Fruit fly (Drosophila melanogaster) whole organism: Measurements from ENCODE around the gene Trm7-32.
"Not testable (repeated sequence)": the region's sequence is repeated elsewhere in the genome, so short reads cannot be mapped to it uniquely, and the experiment has no call there.

ENCODE experiments used
- CG8478 ChIP-seq: fragments of >200 bp; optimal IDR thresholded peaks from 2 replicates; lab custom pipeline; 2018; ENCODE audit warnings: inconsistent platforms
- Dll ChIP-seq: fragments of >200 bp; optimal IDR thresholded peaks from 2 replicates; lab custom pipeline; 2017
- EcR ChIP-seq, 2 experiments: fragments of >200 bp; optimal IDR thresholded peaks; 2 replicates each; lab custom pipeline; 2017; ENCODE audit warnings: missing biosample characterization in 2 of 2, missing genetic modification characterization in 2 of 2, missing genetic modification reagents in 2 of 2
- pan ChIP-seq: fragments of >200 bp; optimal IDR thresholded peaks from 2 replicates; lab custom pipeline; 2017
- psq ChIP-seq: fragments of >200 bp; optimal IDR thresholded peaks from 2 replicates; lab custom pipeline; 2017
- usp ChIP-seq: fragments of >200 bp; optimal IDR thresholded peaks from 2 replicates; lab custom pipeline; 2017; ENCODE audit warnings: missing biosample characterization, missing genetic modification characterization, mixed read lengths

Trm7-32 gene

dm6 chr3R:17039993-17040807 lies at the start of gene Trm7-32, which contains the start of gene CG18213:
Trm7-32 (plus strand) TSS chr3R:17040682.
CG18213 (minus strand) TSS chr3R:17040203.
- TF ChIP-seq CG8478 (lab: Kevin White, UChicago) = no peak
- no peak for TF ChIP-seq EcR (GFP tag; optimal IDR thresholded peaks at IDR 0.05; lab: Kevin White, UChicago)
- no peak for TF ChIP-seq usp (GFP tag; lab: Kevin White, UChicago)
- no peak for TF ChIP-seq pan
- no peak for TF ChIP-seq psq
- TF ChIP-seq Dll (lab: Kevin White, UChicago) = no peak

DNA sequence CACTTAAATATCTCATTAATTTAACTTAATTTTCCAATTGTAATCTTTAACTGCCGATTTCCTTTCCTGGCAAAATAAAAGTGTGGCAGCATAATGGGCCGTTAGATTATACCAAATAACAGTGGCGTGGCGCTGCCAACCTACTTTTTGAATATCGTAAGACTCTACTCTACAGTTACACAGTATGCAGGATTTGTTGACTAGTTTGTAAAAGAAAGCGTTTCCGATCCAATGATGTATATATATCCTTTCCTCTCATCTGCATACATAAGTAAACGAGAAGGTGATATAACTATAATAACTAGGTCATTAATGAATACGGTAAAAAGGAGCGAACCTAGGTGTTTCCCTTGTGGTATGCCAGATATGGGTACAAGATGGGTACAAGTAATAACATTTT lies 48.7 kb upstream of the Trm7-32 start, which contains the start of gene EMC2B:
Gene EMC2B, minus strand, starts transcription at position 98 of the 400 bp plus-strand sequence.
- TF ChIP-seq EcR (GFP tag; optimal IDR thresholded peaks at IDR 0.05; lab: Kevin White, UChicago) (no peak), CG8478 (lab: Kevin White, UChicago) (no peak), psq (no peak), usp (GFP tag; lab: Kevin White, UChicago) (no peak), Dll (lab: Kevin White, UChicago) (no peak), pan (no peak)

DNA sequence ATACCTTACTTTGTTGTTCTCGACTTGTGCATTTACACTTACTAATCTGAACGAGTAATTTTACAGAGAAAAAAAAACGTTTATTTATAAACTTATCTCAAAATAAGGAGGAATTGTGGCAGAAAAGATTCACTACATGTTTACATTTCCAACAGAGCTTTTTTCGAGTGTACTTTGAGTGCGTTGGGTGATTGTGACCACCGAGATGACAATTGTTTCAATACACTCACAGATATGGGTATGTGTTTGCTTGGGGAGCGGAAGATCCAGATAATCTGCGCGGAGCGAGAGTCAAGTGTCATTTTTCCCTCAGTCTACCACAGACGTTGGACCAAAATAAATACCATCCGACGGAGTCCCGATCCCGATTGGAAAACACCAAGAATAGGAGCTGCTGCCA lies 47.8 kb upstream of the Trm7-32 start, which contains the start of gene CG31274:
Gene CG31274, plus strand, starts transcription at position 301 of the 400 bp plus-strand sequence.
- not testable (repeated sequence) for TF ChIP-seq usp (GFP tag; lab: Kevin White, UChicago); EcR (GFP tag; optimal IDR thresholded peaks at IDR 0.05; lab: Kevin White, UChicago); Dll (lab: Kevin White, UChicago)

DNA sequence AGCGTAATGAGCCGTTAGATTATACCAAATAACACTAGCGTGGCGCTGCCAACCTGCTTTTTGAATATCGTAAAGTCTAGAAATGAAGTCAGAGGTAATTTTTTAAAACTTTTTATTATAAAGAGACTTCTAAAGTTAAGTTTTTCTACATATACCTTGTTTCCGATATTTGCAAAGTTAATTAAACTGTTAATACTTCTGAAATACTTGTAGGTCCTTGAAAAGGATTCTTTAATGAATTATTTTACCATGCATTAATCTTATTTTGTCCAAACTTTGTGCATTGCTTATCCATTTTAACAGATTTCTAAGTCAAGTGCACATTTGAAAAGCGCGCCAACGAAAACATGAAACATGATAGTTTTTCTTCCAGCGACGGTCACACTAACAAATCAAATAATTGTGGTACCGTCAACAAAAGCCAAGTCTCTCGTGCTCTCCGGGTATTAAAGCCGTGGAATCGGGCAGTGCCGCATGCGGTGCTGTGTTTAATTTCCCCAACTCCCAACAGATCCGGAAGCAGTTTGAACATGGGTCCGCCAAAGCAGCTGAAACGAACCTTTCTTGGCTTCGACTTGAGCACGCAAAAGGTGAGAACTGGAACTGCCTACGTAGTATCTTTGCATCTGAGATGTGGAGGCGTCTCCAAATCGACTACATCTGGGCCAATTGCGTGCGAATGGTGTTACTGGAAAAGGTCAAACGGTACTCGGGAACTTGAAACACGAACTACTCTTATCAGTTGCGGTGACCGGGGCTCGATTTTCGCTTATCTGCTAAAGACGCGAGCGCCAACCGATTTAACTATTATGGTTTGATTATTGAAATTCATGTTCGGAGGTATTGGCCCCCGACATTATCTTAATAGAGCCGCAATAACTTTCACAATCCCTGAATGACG lies 44.2 kb upstream of the Trm7-32 start, which contains the start of the genes EMC2A and CG3534:
Gene EMC2A, minus strand, starts transcription at position 13 of the 901 bp plus-strand sequence.
Gene CG3534, plus strand, starts transcription at position 388 of the 901 bp plus-strand sequence.
- TF ChIP-seq EcR (GFP tag; optimal IDR thresholded peaks at IDR 0.05; lab: Kevin White, UChicago) (no peak), pan (no peak), CG8478 (lab: Kevin White, UChicago) (no peak), Dll (lab: Kevin White, UChicago) (no peak), usp (GFP tag; lab: Kevin White, UChicago) (no peak), psq (no peak)

DNA sequence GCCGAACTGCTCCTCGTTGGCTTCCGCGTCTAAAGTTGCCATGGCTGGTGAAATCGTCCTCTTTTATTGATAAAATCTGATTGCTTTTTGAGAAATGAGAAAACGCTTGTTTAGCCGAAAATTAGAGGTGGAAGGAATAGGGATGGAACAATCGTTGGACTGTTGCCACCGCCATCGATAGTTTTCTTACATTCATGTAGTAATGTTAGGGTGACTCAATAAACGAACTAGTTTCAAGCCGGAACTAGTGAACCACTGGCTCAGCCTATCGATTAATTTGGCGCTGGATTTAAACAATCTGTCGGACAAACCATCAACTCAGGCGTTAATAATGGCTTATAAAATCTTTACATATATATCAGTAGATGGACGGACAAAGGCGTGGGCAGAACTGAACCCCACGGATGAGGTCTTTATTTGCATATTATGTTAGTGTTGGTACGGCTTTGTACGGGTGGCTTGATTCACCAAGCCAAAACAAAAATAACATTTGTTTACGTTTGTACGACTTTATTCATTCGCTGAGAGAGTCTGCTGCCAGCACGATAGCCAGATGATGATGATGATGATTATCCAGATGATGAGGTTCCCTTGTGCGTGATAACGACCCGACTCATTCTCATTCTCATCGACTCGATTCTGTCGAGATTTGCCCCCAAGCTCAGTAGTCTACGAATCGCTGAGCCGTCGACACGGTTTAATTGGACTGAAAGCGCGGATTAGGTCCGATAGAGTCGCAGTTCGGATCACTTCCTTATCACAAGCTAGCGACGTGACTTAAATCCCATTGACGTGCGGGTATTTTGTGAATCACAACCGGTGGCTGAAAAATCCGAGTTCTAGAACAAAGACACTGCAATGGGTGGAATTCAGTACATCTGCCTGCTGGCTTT lies 38.0 kb upstream of the Trm7-32 start, which contains the start of the genes Sf3a1 and Irc:
Gene Sf3a1, minus strand, starts transcription at position 138 of the 893 bp plus-strand sequence.
Gene Irc, plus strand, starts transcription at position 658 of the 893 bp plus-strand sequence.
- no peak for TF ChIP-seq usp (GFP tag; lab: Kevin White, UChicago)
- no peak for TF ChIP-seq CG8478 (lab: Kevin White, UChicago)
- no peak for TF ChIP-seq pan
- no peak for TF ChIP-seq EcR (GFP tag; optimal IDR thresholded peaks at IDR 0.05; lab: Kevin White, UChicago)
- TF ChIP-seq Dll (lab: Kevin White, UChicago) = no peak
- TF ChIP-seq psq = no peak

DNA sequence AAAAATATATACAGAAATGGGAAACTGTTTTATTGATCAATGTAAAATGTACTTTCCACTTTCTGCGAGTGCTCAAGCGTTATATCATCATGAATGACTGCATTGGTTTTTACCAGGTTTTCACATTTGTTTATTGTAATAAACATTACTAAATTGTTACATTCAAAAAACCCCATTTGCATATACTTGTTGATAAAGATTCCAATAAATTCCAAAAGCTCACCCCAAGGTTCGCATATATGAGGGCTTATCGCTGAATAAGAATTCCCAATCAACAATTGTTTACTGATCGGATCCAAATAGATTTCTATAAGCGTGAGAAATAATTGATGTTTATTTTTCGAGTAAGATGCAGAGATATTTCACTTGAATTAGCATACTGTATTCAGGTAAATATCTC lies 37.0 kb upstream of the Trm7-32 start:
- no peak for TF ChIP-seq psq
- TF ChIP-seq pan = no peak
- TF ChIP-seq EcR (GFP tag; optimal IDR thresholded peaks at IDR 0.05; lab: Kevin White, UChicago) = no peak
- TF ChIP-seq Dll (lab: Kevin White, UChicago) = no peak
- TF ChIP-seq usp (GFP tag; lab: Kevin White, UChicago) = no peak
- no peak for TF ChIP-seq CG8478 (lab: Kevin White, UChicago)

dm6 chr3R:17007336-17007735 lies 33.1 kb upstream of the Trm7-32 start:
- TF ChIP-seq pan = no peak

dm6 chr3R:17008018-17008674 lies 32.3 kb upstream of the Trm7-32 start, which contains the start of gene CG8907:
CG8907 (plus strand) TSS chr3R:17008269.
- TF ChIP-seq psq = no peak

DNA sequence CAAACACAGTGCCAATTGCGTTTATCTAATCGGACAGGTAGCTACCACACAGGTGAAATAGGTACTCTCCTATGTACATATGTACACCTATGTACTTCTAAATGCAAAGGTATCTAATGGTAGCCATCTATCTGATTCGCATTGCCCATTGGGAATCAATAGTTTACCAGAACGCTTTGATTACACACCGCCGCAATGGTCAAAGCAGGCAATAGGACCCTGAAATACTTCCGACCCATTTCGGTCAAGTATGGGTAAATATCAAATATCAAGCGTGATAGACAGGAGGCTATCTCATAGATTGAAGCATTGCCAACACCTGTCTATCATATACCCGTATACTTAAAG lies 31.8 kb upstream of the Trm7-32 start:
- TF ChIP-seq CG8478 (lab: Kevin White, UChicago) (no peak), usp (GFP tag; lab: Kevin White, UChicago) (no peak), Dll (lab: Kevin White, UChicago) (no peak), psq (no peak), EcR (GFP tag; optimal IDR thresholded peaks at IDR 0.05; lab: Kevin White, UChicago) (no peak), pan (no peak)

- TF ChIP-seq psq (no peak), usp (GFP tag; lab: Kevin White, UChicago) (no peak), EcR (GFP tag; optimal IDR thresholded peaks at IDR 0.05; lab: Kevin White, UChicago) (no peak), pan (no peak), CG8478 (lab: Kevin White, UChicago) (no peak), Dll (lab: Kevin White, UChicago) (no peak)
These were observed 26.2 kb upstream of the Trm7-32 start, which contains the start of gene Pxd for dm6 chr3R:17014276-17014675. Pxd (plus strand) TSS chr3R:17014576.
